Worm (Caenorhabditis elegans): ENCODE results near the gene K10G4.3.

DNA sequence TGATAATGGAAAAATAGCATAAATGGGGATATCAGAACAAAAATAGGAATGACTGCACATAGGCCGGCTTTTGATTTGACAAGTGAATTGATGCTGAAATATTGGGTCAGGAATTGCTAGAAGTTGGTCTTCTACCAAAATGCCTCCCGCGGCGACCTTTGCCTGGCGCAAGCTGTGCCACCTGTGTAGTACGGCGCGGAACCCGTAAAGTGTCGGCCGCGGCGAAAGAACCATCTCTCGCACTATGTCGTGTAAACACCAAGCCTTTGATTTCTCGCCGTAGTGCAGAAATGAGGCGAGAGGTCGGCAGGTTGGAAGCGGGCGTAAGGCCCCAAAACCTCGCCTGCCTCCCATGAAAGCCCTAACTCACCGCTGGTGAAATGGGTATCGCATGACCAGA lies 3.4 kb downstream of the K10G4.3 start:
- TF ChIP-seq elt-4 (tag; optimal IDR thresholded peaks at IDR 0.05): no peak
- TF ChIP-seq syd-9 (tag; optimal IDR thresholded peaks at IDR 0.05): no peak
- TF ChIP-seq ama-1 (optimal IDR thresholded peaks at IDR 0.05): no peak
